Worm (Caenorhabditis elegans) whole organism, L2 larva: ENCODE measurements around the gene math-15.

ENCODE experiments used
- C34F6.9 ChIP-seq: fragments of 150-350 bp; optimal IDR thresholded peaks from 2 replicates; lab custom pipeline; 2014; ENCODE audit warnings: missing biosample characterization, missing genetic modification characterization
- R02D3.7 ChIP-seq: fragments of 150-350 bp; optimal IDR thresholded peaks from 2 replicates; lab custom pipeline; 2014; ENCODE audit warnings: missing biosample characterization, missing genetic modification characterization
- Y55F3AM.14 ChIP-seq: fragments of 200-800 bp; sonication (Bioruptor generic); optimal IDR thresholded peaks from 2 replicates; lab custom pipeline; 2018; ENCODE audit warnings: mild to moderate bottlenecking, missing genetic modification characterization, missing compliant biosample characterization
- ZK546.5 ChIP-seq: sonication (generic microtip); optimal IDR thresholded peaks from 2 replicates; lab custom pipeline; 2017; ENCODE audit warnings: missing biosample characterization, missing genetic modification characterization
- alr-1 ChIP-seq: fragments of 150-350 bp; optimal IDR thresholded peaks from 2 replicates; lab custom pipeline; 2014; ENCODE audit warnings: missing biosample characterization, missing genetic modification characterization
- aly-2 ChIP-seq: fragments of 150-350 bp; optimal IDR thresholded peaks from 2 replicates; lab custom pipeline; 2014; ENCODE audit warnings: missing biosample characterization, missing genetic modification characterization
- ama-1 ChIP-seq: fragments of 150-350 bp; optimal IDR thresholded peaks from 2 replicates; lab custom pipeline; 2018; ENCODE audit warnings: inconsistent platforms
- blmp-1 ChIP-seq: sonication (generic microtip); optimal IDR thresholded peaks from 2 replicates; lab custom pipeline; 2017; ENCODE audit warnings: missing genetic modification characterization, mild to moderate bottlenecking, missing compliant biosample characterization, antibody characterized with exemption, moderate library complexity; ENCODE audit not compliant: insufficient read depth
- ceh-16 ChIP-seq: fragments of 150-350 bp; optimal IDR thresholded peaks from 2 replicates; lab custom pipeline; 2014; ENCODE audit warnings: missing biosample characterization, missing genetic modification characterization
- ceh-82 ChIP-seq: fragments of 150-350 bp; optimal IDR thresholded peaks from 2 replicates; lab custom pipeline; 2014; ENCODE audit warnings: missing biosample characterization, missing genetic modification characterization
- crh-2 ChIP-seq: sonication (generic microtip); optimal IDR thresholded peaks from 2 replicates; lab custom pipeline; 2017; ENCODE audit warnings: missing biosample characterization, missing genetic modification characterization
- dmd-4 ChIP-seq: sonication (generic microtip); optimal IDR thresholded peaks from 2 replicates; lab custom pipeline; 2017; ENCODE audit warnings: missing biosample characterization, missing genetic modification characterization
- egl-27 ChIP-seq: sonication (generic microtip); optimal IDR thresholded peaks from 3 replicates; lab custom pipeline; 2017; ENCODE audit warnings: missing biosample characterization, missing genetic modification reagents, missing genetic modification characterization
- elt-1 ChIP-seq: fragments of 150-350 bp; optimal IDR thresholded peaks from 2 replicates; lab custom pipeline; 2014; ENCODE audit warnings: missing biosample characterization, missing genetic modification characterization
- elt-3 ChIP-seq: sonication (generic microtip); optimal IDR thresholded peaks from 2 replicates; lab custom pipeline; 2017; ENCODE audit warnings: missing biosample characterization, missing genetic modification characterization
- fos-1 ChIP-seq: fragments of 150-350 bp; optimal IDR thresholded peaks from 2 replicates; lab custom pipeline; 2014; ENCODE audit warnings: missing biosample characterization, missing genetic modification characterization
- gmeb-1 ChIP-seq: fragments of 150-350 bp; optimal IDR thresholded peaks from 2 replicates; lab custom pipeline; 2014; ENCODE audit warnings: missing biosample characterization, missing genetic modification characterization
- lin-11 ChIP-seq: fragments of 150-350 bp; sonication (generic microtip); optimal IDR thresholded peaks from 2 replicates; lab custom pipeline; 2014; ENCODE audit warnings: missing biosample characterization, missing genetic modification characterization, inconsistent platforms, mixed read lengths
- lin-13 ChIP-seq: fragments of 150-350 bp; optimal IDR thresholded peaks from 2 replicates; lab custom pipeline; 2014; ENCODE audit warnings: missing biosample characterization, missing genetic modification reagents, missing genetic modification characterization
- lin-39 ChIP-seq: fragments of 150-350 bp; optimal IDR thresholded peaks from 2 replicates; lab custom pipeline; 2014; ENCODE audit warnings: missing biosample characterization, missing genetic modification reagents, missing genetic modification characterization
- mab-5 ChIP-seq: fragments of 150-350 bp; optimal IDR thresholded peaks from 2 replicates; lab custom pipeline; 2014; ENCODE audit warnings: missing biosample characterization, missing genetic modification characterization
- mbf-1 ChIP-seq: sonication (generic microtip); optimal IDR thresholded peaks from 2 replicates; lab custom pipeline; 2017; ENCODE audit warnings: missing biosample characterization, missing genetic modification characterization
- mdl-1 ChIP-seq, 2 experiments: fragments of 150-350 bp in 1 of 2; sonication (generic microtip) in 1 of 2; optimal IDR thresholded peaks; 2 replicates each; lab custom pipeline; 2017; ENCODE audit warnings: missing biosample characterization in 2 of 2, missing genetic modification characterization in 2 of 2
- nhr-10 ChIP-seq: sonication (generic microtip); optimal IDR thresholded peaks from 2 replicates; lab custom pipeline; 2017; ENCODE audit warnings: missing biosample characterization, missing genetic modification characterization
- nhr-11 ChIP-seq: fragments of 150-350 bp; optimal IDR thresholded peaks from 2 replicates; lab custom pipeline; 2014; ENCODE audit warnings: missing biosample characterization, missing genetic modification characterization
- nhr-21 ChIP-seq: fragments of 150-350 bp; optimal IDR thresholded peaks from 2 replicates; lab custom pipeline; 2014; ENCODE audit warnings: missing biosample characterization, missing genetic modification characterization
- nhr-6 ChIP-seq: fragments of 150-350 bp; optimal IDR thresholded peaks from 2 replicates; lab custom pipeline; 2014; ENCODE audit warnings: missing biosample characterization, missing genetic modification characterization
- nhr-77 ChIP-seq: fragments of 150-350 bp; optimal IDR thresholded peaks from 2 replicates; lab custom pipeline; 2014; ENCODE audit warnings: missing biosample characterization, missing genetic modification characterization
- peb-1 ChIP-seq: fragments of 150-350 bp; optimal IDR thresholded peaks from 2 replicates; lab custom pipeline; 2014; ENCODE audit warnings: missing biosample characterization, missing genetic modification characterization
- sem-4 ChIP-seq: fragments of 150-350 bp; optimal IDR thresholded peaks from 2 replicates; lab custom pipeline; 2014; ENCODE audit warnings: missing biosample characterization, missing genetic modification reagents, missing genetic modification characterization
- skn-1 ChIP-seq: sonication (generic microtip); optimal IDR thresholded peaks from 2 replicates; lab custom pipeline; 2017; ENCODE audit warnings: missing biosample characterization, missing genetic modification characterization
- sma-3 ChIP-seq: sonication (generic microtip); optimal IDR thresholded peaks from 2 replicates; lab custom pipeline; 2016; ENCODE audit warnings: missing genetic modification reagents, missing genetic modification characterization, missing compliant biosample characterization
- unc-39 ChIP-seq: fragments of 150-350 bp; optimal IDR thresholded peaks from 2 replicates; lab custom pipeline; 2014; ENCODE audit warnings: missing biosample characterization, missing genetic modification characterization
- unc-55 ChIP-seq: fragments of 150-350 bp; sonication (generic microtip); optimal IDR thresholded peaks from 3 replicates; lab custom pipeline; 2014; ENCODE audit warnings: missing biosample characterization, missing genetic modification reagents, missing genetic modification characterization
- unc-62 ChIP-seq: fragments of 150-350 bp; optimal IDR thresholded peaks from 2 replicates; lab custom pipeline; 2014; ENCODE audit warnings: missing biosample characterization, missing genetic modification reagents, missing genetic modification characterization
- zag-1 ChIP-seq: fragments of 150-350 bp; optimal IDR thresholded peaks from 2 replicates; lab custom pipeline; 2014; ENCODE audit warnings: missing biosample characterization, missing genetic modification characterization
- ztf-1 ChIP-seq: fragments of 200-800 bp; sonication (Bioruptor generic); conservative IDR thresholded peaks from 2 replicates; pipeline ENCODE4 v1.3.6; 2022; ENCODE audit warnings: missing genetic modification characterization, missing compliant biosample characterization
- ztf-11 ChIP-seq: sonication (generic microtip); optimal IDR thresholded peaks from 2 replicates; lab custom pipeline; 2017; ENCODE audit warnings: missing biosample characterization, missing genetic modification characterization

math-15 gene

ce11 chrII:1869120-1869519 is 2.9 kb downstream of the math-15 start, which contains the start of gene math-14:
TSS of gene math-14 (plus strand) at chrII:1869420.
- TF ChIP-seq skn-1 (tag; lab: Kevin White, UChicago), result no peak

- TF ChIP-seq elt-1 (tag; lab: Kevin White, UChicago) (no peak), fos-1 (peak; percentile 24), ztf-1 (no peak), dmd-4 (tag; lab: Kevin White, UChicago) (no peak), egl-27 (no peak), unc-39 (no peak), crh-2 (peak; percentile 7), ceh-16 (tag; lab: Kevin White, UChicago) (no peak), skn-1 (tag; lab: Kevin White, UChicago) (no peak), mbf-1 (no peak)
Observed at ce11 chrII:1870875-1871592, 4.9 kb downstream of the math-15 start, which contains the start of gene math-10. TSS of gene math-10 (plus strand) at chrII:1871542.

ce11 chrII:1875658-1876057 is 9.5 kb downstream of the math-15 start, which contains the start of gene math-13:
TSS of gene math-13 (plus strand) at chrII:1875958.
- TF ChIP-seq sma-3 (GFP tag; lab: Kevin White, UChicago) (no peak), unc-55 (no peak), crh-2 (no peak), mab-5 (tag; lab: Kevin White, UChicago) (no peak), C34F6.9 (tag; lab: Kevin White, UChicago) (no peak), nhr-11 (tag; lab: Kevin White, UChicago) (no peak), egl-27 (no peak), nhr-10 (tag; lab: Kevin White, UChicago) (no peak), sem-4 (tag; lab: Kevin White, UChicago) (no peak), zag-1 (tag; lab: Kevin White, UChicago) (no peak), elt-1 (tag; lab: Kevin White, UChicago) (no peak), nhr-6 (tag; lab: Kevin White, UChicago) (no peak), alr-1 (no peak), skn-1 (tag; lab: Kevin White, UChicago) (no peak), aly-2 (no peak), ztf-11 (no peak), lin-13 (GFP tag; lab: Kevin White, UChicago) (no peak), elt-3 (tag; lab: Kevin White, UChicago) (no peak), Y55F3AM.14 (GFP tag; lab: Kevin White, UChicago) (no peak), mbf-1 (no peak)

ce11 chrII:1878663-1879062 is 12.5 kb downstream of the math-15 start, which contains the start of gene math-16:
TSS of gene math-16 (minus strand) at chrII:1878763.
- TF ChIP-seq gmeb-1 (tag; lab: Kevin White, UChicago), result no peak
- TF ChIP-seq lin-39 (tag; lab: Kevin White, UChicago), result no peak
- no peak for TF ChIP-seq dmd-4 (tag; lab: Kevin White, UChicago)
- TF ChIP-seq unc-39, result no peak
- no peak for TF ChIP-seq lin-11
- no peak for TF ChIP-seq fos-1
- TF ChIP-seq mbf-1, result no peak
- no peak for TF ChIP-seq ceh-82
- no peak for TF ChIP-seq sma-3 (GFP tag; lab: Kevin White, UChicago)
- TF ChIP-seq ama-1 (lab: Kevin White, UChicago), result no peak
- no peak for TF ChIP-seq nhr-77
- no peak for TF ChIP-seq unc-62 (GFP tag; lab: Kevin White, UChicago)
- no peak for TF ChIP-seq mdl-1 (tag; optimal IDR thresholded peaks at IDR 0.05; lab: Kevin White, UChicago)

ce11 chrII:1882705-1883104 is 16.5 kb downstream of the math-15 start, which contains the start of gene math-5:
TSS of gene math-5 (minus strand) at chrII:1882805.
- no peak for TF ChIP-seq lin-11
- no peak for TF ChIP-seq nhr-21
- no peak for TF ChIP-seq ZK546.5 (tag; lab: Kevin White, UChicago)
- TF ChIP-seq blmp-1 (tag; lab: Kevin White, UChicago), result no peak
- no peak for TF ChIP-seq mdl-1 (tag; optimal IDR thresholded peaks at IDR 0.05; lab: Kevin White, UChicago)
- no peak for TF ChIP-seq nhr-6 (tag; lab: Kevin White, UChicago)
- TF ChIP-seq elt-1 (tag; lab: Kevin White, UChicago), result no peak
- TF ChIP-seq gmeb-1 (tag; lab: Kevin White, UChicago), result no peak
- no peak for TF ChIP-seq elt-3 (tag; lab: Kevin White, UChicago)
- TF ChIP-seq unc-62 (GFP tag; lab: Kevin White, UChicago), result no peak
- TF ChIP-seq peb-1 (tag; lab: Kevin White, UChicago), result no peak
- TF ChIP-seq nhr-10 (tag; lab: Kevin White, UChicago), result no peak
- no peak for TF ChIP-seq lin-39 (tag; lab: Kevin White, UChicago)
- no peak for TF ChIP-seq ama-1 (lab: Kevin White, UChicago)
- no peak for TF ChIP-seq R02D3.7 (tag; lab: Kevin White, UChicago)
